Worm (Caenorhabditis elegans): ENCODE results near the gene F41F3.8.

DNA sequence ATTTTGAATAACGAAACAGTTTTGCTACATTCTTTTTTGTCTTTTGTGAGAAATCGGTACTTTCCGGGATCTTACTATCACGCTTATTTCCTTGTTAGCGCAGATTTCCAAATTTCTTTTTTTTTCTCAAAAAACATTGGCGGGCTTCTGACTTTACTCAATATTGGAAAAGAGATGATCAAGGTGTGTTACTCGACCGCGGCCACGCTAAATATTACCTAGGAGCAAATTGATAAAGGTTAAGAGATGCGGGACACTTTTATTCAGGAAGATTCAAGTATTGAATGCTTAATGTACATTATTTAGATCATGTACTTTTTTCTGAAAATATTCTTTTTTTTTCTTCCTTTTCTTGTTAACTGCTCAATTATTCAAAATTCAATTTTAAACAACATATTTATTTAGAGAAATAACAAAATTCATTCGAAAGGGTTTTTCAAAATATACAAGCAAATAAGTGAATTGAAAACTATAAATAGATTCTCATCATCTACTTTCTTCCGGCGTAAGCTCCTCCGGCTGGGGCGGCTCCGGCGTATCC, 1.3 kb upstream of the F41F3.8 start:
- no peak for TF ChIP-seq ces-1 (GFP tag; optimal IDR thresholded peaks at IDR 0.05)
- no peak for TF ChIP-seq nhr-237 (tag; optimal IDR thresholded peaks at IDR 0.05)
- TF ChIP-seq C34B4.2 (tag; optimal IDR thresholded peaks at IDR 0.05): no peak
- no peak for TF ChIP-seq mdl-1 (tag; optimal IDR thresholded peaks at IDR 0.05)
- TF ChIP-seq blmp-1 (tag; optimal IDR thresholded peaks at IDR 0.05): no peak
- no peak for TF ChIP-seq skn-1 (tag; optimal IDR thresholded peaks at IDR 0.05)
- TF ChIP-seq nhr-85 (tag): no peak
- TF ChIP-seq rnt-1 (tag; optimal IDR thresholded peaks at IDR 0.05): no peak
- no peak for TF ChIP-seq fkh-10 (GFP tag; optimal IDR thresholded peaks at IDR 0.05)
- no peak for TF ChIP-seq vab-15 (tag; optimal IDR thresholded peaks at IDR 0.05)
- TF ChIP-seq ets-5 (GFP tag; IDR thresholded peaks at IDR 0.05): no peak
- TF ChIP-seq efl-1 (optimal IDR thresholded peaks at IDR 0.05): no peak
- no peak for TF ChIP-seq efl-1 (GFP tag; optimal IDR thresholded peaks at IDR 0.05 in 1 of 2)
- TF ChIP-seq nhr-77 (tag; optimal IDR thresholded peaks at IDR 0.05): no peak
